Fruit fly (Drosophila melanogaster) Kc167 (cell line): ENCODE results near the gene GATAd.

Experiments
- Myc ChIP-seq: fragments of >200 bp; optimal IDR thresholded peaks from 2 replicates; lab custom pipeline; 2017; ENCODE audit warnings: missing external identifiers
- h ChIP-seq: fragments of >200 bp; optimal IDR thresholded peaks from 3 replicates; lab custom pipeline; 2018; ENCODE audit warnings: missing external identifiers
- psq ChIP-seq: fragments of >200 bp; optimal IDR thresholded peaks from 2 replicates; lab custom pipeline; 2017; ENCODE audit warnings: missing external identifiers

dm6 chr2L:10298306-10298705, 35.2 kb upstream of the GATAd start:
- TF ChIP-seq Myc (lab: Kevin White, UChicago) (no peak), h (lab: Kevin White, UChicago) (no peak), psq (lab: Kevin White, UChicago) (no peak)
